Worm (Caenorhabditis elegans) whole organism, young adult: ENCODE data around the gene npl-10.

Source experiments
- B0261.1 ChIP-seq: sonication (generic microtip); optimal IDR thresholded peaks from 2 replicates; lab custom pipeline; 2016; ENCODE audit warnings: mild to moderate bottlenecking, missing genetic modification characterization, moderate library complexity, missing compliant biosample characterization
- ama-1 ChIP-seq, 3 experiments: fragments of 150-350 bp in 1 of 3; sonication (generic microtip) in 2 of 3; optimal IDR thresholded peaks; 2 replicates each; lab custom pipeline; 2014 to 2018; ENCODE audit warnings: missing biosample characterization in 2 of 3, missing genetic modification characterization in 2 of 3, missing genetic modification reagents in 2 of 3
- aptf-2 ChIP-seq: fragments of 200-800 bp; sonication (Bioruptor generic); conservative IDR thresholded peaks from 2 replicates; pipeline ENCODE4 v1.3.6; 2022; ENCODE audit warnings: missing genetic modification reagents, missing genetic modification characterization, missing compliant biosample characterization
- aptf-3 ChIP-seq: fragments of 200-800 bp; sonication (Bioruptor generic); IDR thresholded peaks from 2 replicates; pipeline ENCODE4 v1.3.6; 2022; ENCODE audit warnings: missing genetic modification characterization, missing compliant biosample characterization
- dpl-1 ChIP-seq: fragments of 150-350 bp; optimal IDR thresholded peaks from 2 replicates; lab custom pipeline; 2014; ENCODE audit warnings: missing biosample characterization, missing genetic modification reagents, missing genetic modification characterization
- egl-44 ChIP-seq: fragments of 200-800 bp; sonication (Bioruptor generic); IDR thresholded peaks from 2 replicates; pipeline ENCODE4 v1.3.6; 2022; ENCODE audit warnings: missing genetic modification reagents, missing genetic modification characterization, missing compliant biosample characterization
- him-1 ChIP-seq: sonication (generic microtip); optimal IDR thresholded peaks from 2 replicates; lab custom pipeline; 2016; ENCODE audit warnings: missing genotype, missing genetic modification reagents, missing genetic modification characterization, missing compliant biosample characterization
- mxl-1 ChIP-seq: sonication (generic microtip); optimal IDR thresholded peaks from 2 replicates; lab custom pipeline; 2016; ENCODE audit warnings: missing genetic modification characterization, missing compliant biosample characterization
- rpc-1 ChIP-seq, 2 experiments: fragments of 150-350 bp in 1 of 2; sonication (generic microtip) in 1 of 2; optimal IDR thresholded peaks; 2 replicates each; lab custom pipeline; 2014 to 2018; ENCODE audit warnings: missing biosample characterization in 1 of 2, missing genetic modification characterization in 1 of 2, missing genetic modification reagents in 1 of 2, missing genotype in 1 of 2
- xnd-1 ChIP-seq: sonication (generic microtip); optimal IDR thresholded peaks from 2 replicates; lab custom pipeline; 2016; ENCODE audit warnings: missing genotype, missing genetic modification reagents, missing genetic modification characterization, missing compliant biosample characterization

DNA sequence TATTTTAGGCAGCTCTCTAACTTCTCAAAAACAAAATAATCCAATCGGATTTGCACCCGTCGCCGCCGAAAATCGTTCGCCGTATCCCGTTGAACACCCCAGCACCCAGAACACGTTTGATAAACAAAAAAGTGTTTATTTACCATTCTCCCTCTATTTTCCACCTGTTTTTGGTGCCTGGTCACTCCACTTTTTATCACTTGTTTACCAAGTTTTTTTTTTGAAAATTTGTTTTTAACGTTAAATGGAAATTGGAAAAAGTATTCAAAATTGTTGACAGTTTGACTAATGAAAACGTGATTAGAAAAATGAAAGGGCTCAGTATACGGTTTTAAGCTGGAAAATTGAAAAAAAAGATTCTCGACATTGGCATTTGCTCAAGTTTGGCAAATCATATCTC is 39.3 kb upstream of the npl-10 start:
- TF ChIP-seq egl-44 (GFP tag; lab: Robert Waterston, UW) (no peak), him-1 (tag; lab: Kevin White, UChicago) (no peak), mxl-1 (tag; lab: Kevin White, UChicago) (no peak), xnd-1 (no peak), aptf-3 (GFP tag; lab: Robert Waterston, UW) (no peak), ama-1 (optimal IDR thresholded peaks at IDR 0.05; lab: Kevin White, UChicago) (no peak), ama-1 (GFP tag; optimal IDR thresholded peaks at IDR 0.05; lab: Kevin White, UChicago) (no peak), rpc-1 (optimal IDR thresholded peaks at IDR 0.05; lab: Kevin White, UChicago) (no peak), rpc-1 (tag; optimal IDR thresholded peaks at IDR 0.05; lab: Kevin White, UChicago) (no peak), aptf-2 (GFP tag; lab: Robert Waterston, UW) (no peak), dpl-1 (GFP tag; lab: Kevin White, UChicago) (no peak), B0261.1 (tag; lab: Kevin White, UChicago) (no peak)
